Worm (Caenorhabditis elegans) whole organism, young adult: ENCODE results near the gene C24H10.3.
A peak's percentile ranks its signal among the peaks of the same experiment; 100 is the strongest.

Experiments used
- B0336.3 ChIP-seq: fragments of 200-800 bp; sonication (Bioruptor generic); IDR thresholded peaks from 2 replicates; pipeline ENCODE4 v1.3.6; 2022; ENCODE audit warnings: missing genetic modification characterization, missing compliant biosample characterization
- C17E4.6 ChIP-seq: fragments of 200-800 bp; sonication (Bioruptor generic); IDR thresholded peaks from 2 replicates; pipeline ENCODE4 v1.3.6; 2022; ENCODE audit warnings: missing genetic modification reagents, missing genetic modification characterization, missing compliant biosample characterization
- D2030.7 ChIP-seq: fragments of 200-800 bp; sonication (Bioruptor generic); IDR thresholded peaks from 2 replicates; pipeline ENCODE4 v1.3.6; 2022; ENCODE audit warnings: missing genetic modification reagents, missing genetic modification characterization, missing compliant biosample characterization
- K11D2.4 ChIP-seq: fragments of 200-800 bp; sonication (Bioruptor generic); IDR thresholded peaks from 2 replicates; pipeline ENCODE4 v1.3.6; 2022; ENCODE audit warnings: missing genetic modification reagents, missing genetic modification characterization, missing compliant biosample characterization
- K12H6.12 ChIP-seq: fragments of 200-800 bp; sonication (Bioruptor generic); optimal IDR thresholded peaks from 2 replicates; lab custom pipeline; 2018; ENCODE audit warnings: mild to moderate bottlenecking, missing genetic modification characterization, missing compliant biosample characterization
- T07F8.4 ChIP-seq: sonication (generic microtip); optimal IDR thresholded peaks from 2 replicates; lab custom pipeline; 2016; ENCODE audit warnings: mild to moderate bottlenecking, missing genetic modification characterization, moderate library complexity, missing compliant biosample characterization
- T26A5.8 ChIP-seq: sonication (generic microtip); optimal IDR thresholded peaks from 2 replicates; lab custom pipeline; 2016; ENCODE audit warnings: missing genetic modification characterization, missing compliant biosample characterization
- Y95B8A.8 ChIP-seq: fragments of 200-800 bp; sonication (Bioruptor generic); IDR thresholded peaks from 2 replicates; pipeline ENCODE4 v1.3.6; 2022; ENCODE audit warnings: missing genetic modification reagents, missing genetic modification characterization, missing compliant biosample characterization
- attf-5 ChIP-seq: fragments of 200-800 bp; sonication (Bioruptor generic); optimal IDR thresholded peaks from 2 replicates; lab custom pipeline; 2018; ENCODE audit warnings: mild to moderate bottlenecking, missing genetic modification characterization, missing compliant biosample characterization
- cebp-1 ChIP-seq, 2 experiments: fragments of 200-800 bp in 1 of 2; sonication (Bioruptor generic) in 1 of 2; sonication (generic microtip) in 1 of 2; IDR thresholded peaks in 1 of 2; optimal IDR thresholded peaks in 1 of 2; 2 replicates each; pipeline versions ENCODE4 v1.3.6 to Lab custom; 2017 to 2022; ENCODE audit warnings: missing compliant biosample characterization in 2 of 2, missing genetic modification characterization in 2 of 2, mild to moderate bottlenecking in 1 of 2, missing genetic modification reagents in 1 of 2, moderate library complexity in 1 of 2
- ceh-100 ChIP-seq: fragments of 200-800 bp; sonication (Bioruptor generic); IDR thresholded peaks from 2 replicates; pipeline ENCODE4 v1.3.6; 2022; ENCODE audit warnings: missing genetic modification reagents, missing genetic modification characterization, missing compliant biosample characterization
- ceh-27 ChIP-seq: fragments of 200-800 bp; sonication (Bioruptor generic); optimal IDR thresholded peaks from 2 replicates; lab custom pipeline; 2018; ENCODE audit warnings: mild to moderate bottlenecking, missing genetic modification characterization, moderate library complexity, missing compliant biosample characterization
- ceh-40 ChIP-seq: fragments of 200-800 bp; sonication (Bioruptor generic); IDR thresholded peaks from 2 replicates; pipeline ENCODE4 v1.3.6; 2022; ENCODE audit warnings: missing genetic modification characterization, missing compliant biosample characterization
- die-1 ChIP-seq: sonication (generic microtip); optimal IDR thresholded peaks from 2 replicates; lab custom pipeline; 2016; ENCODE audit warnings: missing genotype, mild to moderate bottlenecking, missing genetic modification characterization, missing compliant biosample characterization
- egl-44 ChIP-seq: fragments of 200-800 bp; sonication (Bioruptor generic); IDR thresholded peaks from 2 replicates; pipeline ENCODE4 v1.3.6; 2022; ENCODE audit warnings: missing genetic modification reagents, missing genetic modification characterization, missing compliant biosample characterization
- egrh-3 ChIP-seq: fragments of 200-800 bp; sonication (Bioruptor generic); IDR thresholded peaks from 2 replicates; pipeline ENCODE4 v1.3.6; 2022; ENCODE audit warnings: missing genetic modification reagents, missing genetic modification characterization, missing compliant biosample characterization
- ekl-4 ChIP-seq: fragments of 200-800 bp; sonication (Bioruptor generic); IDR thresholded peaks from 2 replicates; pipeline ENCODE4 v1.3.6; 2022; ENCODE audit warnings: missing genetic modification reagents, missing genetic modification characterization, missing compliant biosample characterization
- him-1 ChIP-seq: sonication (generic microtip); optimal IDR thresholded peaks from 2 replicates; lab custom pipeline; 2016; ENCODE audit warnings: missing genotype, missing genetic modification reagents, missing genetic modification characterization, missing compliant biosample characterization
- hsf-1 ChIP-seq: fragments of 200-800 bp; sonication (Bioruptor generic); IDR thresholded peaks from 2 replicates; pipeline ENCODE4 v1.3.6; 2022; ENCODE audit warnings: missing genetic modification reagents, missing genetic modification characterization, missing compliant biosample characterization
- let-526 ChIP-seq: fragments of 200-800 bp; sonication (Bioruptor generic); IDR thresholded peaks from 2 replicates; pipeline ENCODE4 v1.3.6; 2022; ENCODE audit warnings: missing genetic modification reagents, missing genetic modification characterization, missing compliant biosample characterization
- lin-40 ChIP-seq: sonication (generic microtip); optimal IDR thresholded peaks from 2 replicates; lab custom pipeline; 2016; ENCODE audit warnings: missing genetic modification characterization, mild to moderate bottlenecking, missing compliant biosample characterization, missing genotype, missing genetic modification reagents
- mes-4 ChIP-seq: sonication (generic microtip); optimal IDR thresholded peaks from 2 replicates; lab custom pipeline; 2016; ENCODE audit warnings: missing genotype, missing genetic modification characterization, missing compliant biosample characterization
- nhr-179 ChIP-seq: sonication (generic microtip); optimal IDR thresholded peaks from 2 replicates; lab custom pipeline; 2016; ENCODE audit warnings: mild to moderate bottlenecking, missing genetic modification characterization, missing compliant biosample characterization
- nhr-80 ChIP-seq: sonication (generic microtip); optimal IDR thresholded peaks from 2 replicates; lab custom pipeline; 2016; ENCODE audit warnings: missing genetic modification characterization, missing compliant biosample characterization
- nhr-90 ChIP-seq: sonication (generic microtip); optimal IDR thresholded peaks from 2 replicates; lab custom pipeline; 2016; ENCODE audit warnings: missing genotype, mild to moderate bottlenecking, missing genetic modification characterization, missing compliant biosample characterization
- pbrm-1 ChIP-seq: fragments of 200-800 bp; sonication (Bioruptor generic); IDR thresholded peaks from 2 replicates; pipeline ENCODE4 v1.3.6; 2022; ENCODE audit warnings: missing genetic modification reagents, missing genetic modification characterization, missing compliant biosample characterization
- rpc-1 ChIP-seq, 2 experiments: fragments of 150-350 bp in 1 of 2; sonication (generic microtip) in 1 of 2; optimal IDR thresholded peaks; 2 replicates each; lab custom pipeline; 2014 to 2018; ENCODE audit warnings: missing biosample characterization in 1 of 2, missing genetic modification characterization in 1 of 2, missing genetic modification reagents in 1 of 2, missing genotype in 1 of 2
- tbx-9 ChIP-seq: sonication (generic microtip); optimal IDR thresholded peaks from 2 replicates; lab custom pipeline; 2016; ENCODE audit warnings: borderline replicate concordance, missing genetic modification characterization, inconsistent platforms, missing compliant biosample characterization
- xnd-1 ChIP-seq: sonication (generic microtip); optimal IDR thresholded peaks from 2 replicates; lab custom pipeline; 2016; ENCODE audit warnings: missing genotype, missing genetic modification reagents, missing genetic modification characterization, missing compliant biosample characterization
- zfh-2 ChIP-seq: fragments of 200-800 bp; sonication (Bioruptor generic); conservative IDR thresholded peaks from 2 replicates; pipeline ENCODE4 v1.3.6; 2022; ENCODE audit warnings: missing genetic modification reagents, missing genetic modification characterization, missing compliant biosample characterization
- ztf-25 ChIP-seq: fragments of 200-800 bp; sonication (Bioruptor generic); IDR thresholded peaks from 2 replicates; pipeline ENCODE4 v1.3.6; 2022; ENCODE audit warnings: missing genetic modification reagents, missing genetic modification characterization, missing compliant biosample characterization
- ztf-26 ChIP-seq: sonication (generic microtip); optimal IDR thresholded peaks from 2 replicates; lab custom pipeline; 2017; ENCODE audit warnings: missing genetic modification characterization, missing compliant biosample characterization
- ztf-28 ChIP-seq: fragments of 200-800 bp; sonication (Bioruptor generic); IDR thresholded peaks from 2 replicates; pipeline ENCODE4 v1.3.6; 2022; ENCODE audit warnings: missing genetic modification reagents, missing genetic modification characterization, missing compliant biosample characterization

Gene C24H10.3

ce11 chrX:5060756-5061155 is at the start of gene C24H10.3:
C24H10.3 (plus strand) TSS chrX:5061056.
- TF ChIP-seq ceh-100 (GFP tag; lab: Robert Waterston, UW), result no peak
- no peak for TF ChIP-seq him-1
- TF ChIP-seq egl-44, result no peak
- TF ChIP-seq attf-5 (GFP tag; lab: Kevin White, UChicago), result no peak
- no peak for TF ChIP-seq pbrm-1 (GFP tag; lab: Robert Waterston, UW)
- TF ChIP-seq mes-4 (tag; lab: Kevin White, UChicago), result no peak
- no peak for TF ChIP-seq nhr-90 (tag; lab: Kevin White, UChicago)
- no peak for TF ChIP-seq K11D2.4 (GFP tag; lab: Robert Waterston, UW)
- TF ChIP-seq egrh-3 (GFP tag; lab: Robert Waterston, UW), result no peak
- TF ChIP-seq let-526 (GFP tag; lab: Robert Waterston, UW), result no peak

- TF ChIP-seq B0336.3 (no peak), nhr-80 (peak; percentile 83)
These were observed 47.0 kb upstream of the C24H10.3 start, which contains the start of gene ZC449.7 for ce11 chrX:5013826-5014225. ZC449.7 (plus strand) TSS chrX:5014074.

- TF ChIP-seq T26A5.8 (tag; lab: Kevin White, UChicago) (no peak), hsf-1 (no peak), ceh-40 (GFP tag; lab: Robert Waterston, UW) (no peak), ekl-4 (GFP tag; lab: Robert Waterston, UW) (no peak), D2030.7 (GFP tag; lab: Robert Waterston, UW) (no peak), die-1 (no peak)
These were observed 45.1 kb upstream of the C24H10.3 start, which contains the start of gene ZC449.8 for ce11 chrX:5015775-5016174. ZC449.8 (plus strand) TSS chrX:5016075.

ce11 chrX:5017591-5017990 is 43.3 kb upstream of the C24H10.3 start, which contains the start of gene sek-3:
sek-3 (plus strand) TSS chrX:5017891.
- no peak for TF ChIP-seq ceh-27
- TF ChIP-seq T07F8.4 (tag; lab: Kevin White, UChicago), result no peak
- no peak for TF ChIP-seq Y95B8A.8 (GFP tag; lab: Robert Waterston, UW)
- TF ChIP-seq C17E4.6, result no peak
- TF ChIP-seq K12H6.12 (tag; lab: Kevin White, UChicago), result no peak
- TF ChIP-seq nhr-179, result no peak
- no peak for TF ChIP-seq him-1
- no peak for TF ChIP-seq ztf-26 (tag; lab: Kevin White, UChicago)
- no peak for TF ChIP-seq cebp-1 (GFP tag; IDR thresholded peaks at IDR 0.05; lab: Robert Waterston, UW)
- TF ChIP-seq cebp-1 (tag; optimal IDR thresholded peaks at IDR 0.05; lab: Kevin White, UChicago), result no peak
- no peak for TF ChIP-seq D2030.7 (GFP tag; lab: Robert Waterston, UW)
- no peak for TF ChIP-seq xnd-1
- no peak for TF ChIP-seq tbx-9 (tag; lab: Kevin White, UChicago)
- no peak for TF ChIP-seq ztf-28 (GFP tag; lab: Robert Waterston, UW)
- TF ChIP-seq lin-40 (tag; lab: Kevin White, UChicago), result no peak
- TF ChIP-seq ekl-4 (GFP tag; lab: Robert Waterston, UW), result no peak
- no peak for TF ChIP-seq ztf-25
- no peak for TF ChIP-seq zfh-2 (GFP tag; lab: Robert Waterston, UW)
- no peak for TF ChIP-seq rpc-1 (optimal IDR thresholded peaks at IDR 0.05; lab: Kevin White, UChicago)
- TF ChIP-seq rpc-1 (tag; optimal IDR thresholded peaks at IDR 0.05; lab: Kevin White, UChicago), result no peak
